Fruit fly (Drosophila melanogaster): Measurements from ENCODE around the gene Top2.

The Top2 gene

DNA sequence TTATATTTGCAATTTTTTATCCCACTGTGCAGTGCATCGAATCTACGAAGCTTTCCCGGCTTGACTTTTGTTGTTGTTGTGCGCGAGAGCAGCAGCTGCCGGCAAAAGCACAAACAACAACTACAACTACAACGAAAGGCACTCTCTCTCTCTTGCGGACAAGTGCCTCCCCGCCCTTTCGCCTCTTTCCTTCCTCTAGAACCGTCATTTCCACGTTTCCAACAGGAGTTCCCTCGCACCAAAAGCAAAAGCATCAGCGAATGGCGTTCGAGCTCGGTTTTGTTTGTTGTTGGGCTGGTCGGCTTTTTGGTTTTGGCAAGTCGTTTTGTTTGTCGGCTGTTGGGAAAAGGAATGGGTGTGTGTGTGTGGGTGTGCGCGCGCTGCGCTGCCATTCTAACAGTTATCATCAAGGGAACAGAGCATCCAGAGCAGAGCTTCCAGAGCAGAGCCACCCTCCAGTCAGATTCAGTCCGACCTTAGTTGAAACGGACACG is 10.6 kb upstream of the Top2 start, which contains the start of gene tj:
Gene tj (plus strand): TSS at position 444 of the 494 bp plus-strand sequence.
- TF ChIP-seq CG32532 (GFP tag; IDR thresholded peaks at IDR 0.05) (no peak), row (GFP tag; IDR thresholded peaks at IDR 0.05) (peak; percentile 4; the same call in 1 of the 3 replicates), Camta (GFP tag; optimal IDR thresholded peaks at IDR 0.05) (no peak), vvl (GFP tag; IDR thresholded peaks at IDR 0.05) (no peak), D (optimal IDR thresholded peaks at IDR 0.05) (no peak), D (GFP tag; optimal IDR thresholded peaks at IDR 0.05) (no peak), Six4 (GFP tag; optimal IDR thresholded peaks at IDR 0.05) (no peak), CHES-1-like (GFP tag; optimal IDR thresholded peaks at IDR 0.05) (no peak), Xbp1 (GFP tag; optimal IDR thresholded peaks at IDR 0.05) (no peak), ewg (GFP tag; optimal IDR thresholded peaks at IDR 0.05) (peak; percentile 20), inv (GFP tag; IDR thresholded peaks at IDR 0.05; ENCODE audit: partially characterized antibody) (no peak), CG42726 (GFP tag; IDR thresholded peaks at IDR 0.05; ENCODE audit: partially characterized antibody) (0 out of 2 replicates have a peak, but pooled peaks have one; percentile 19), Pdp1 (GFP tag; optimal IDR thresholded peaks at IDR 0.05) (no peak), BEAF-32 (GFP tag; optimal IDR thresholded peaks at IDR 0.05) (no peak), Adf1 (GFP tag; IDR thresholded peaks at IDR 0.05) (peak; percentile 29; the same call in 1 of the 2 replicates), CG18476 (GFP tag; optimal IDR thresholded peaks at IDR 0.05) (no peak), ttk (GFP tag; IDR thresholded peaks at IDR 0.05) (no peak), chinmo (GFP tag; IDR thresholded peaks at IDR 0.05; ENCODE audit: partially characterized antibody) (0 out of 4 replicates have a peak, but pooled peaks have one; percentile 38), MESR4 (GFP tag; optimal IDR thresholded peaks at IDR 0.05) (no peak), NfI (GFP tag; optimal IDR thresholded peaks at IDR 0.05) (no peak), CG4360 (GFP tag; IDR thresholded peaks at IDR 0.05) (peak; percentile 71), Abd-B (GFP tag; optimal IDR thresholded peaks at IDR 0.05) (no peak), Deaf1 (tag; optimal IDR thresholded peaks at IDR 0.05) (peak; percentile 93), Eip74EF (GFP tag; optimal IDR thresholded peaks at IDR 0.05) (no peak), CG17361 (GFP tag; IDR thresholded peaks at IDR 0.05) (no peak), Nf-YC (tag; optimal IDR thresholded peaks at IDR 0.05) (peak; percentile 96), CG15011 (GFP tag; optimal IDR thresholded peaks at IDR 0.05) (no peak), disco-r (GFP tag; optimal IDR thresholded peaks at IDR 0.05) (no peak), cg (GFP tag; optimal IDR thresholded peaks at IDR 0.05) (peak; percentile 53), Aef1 (GFP tag; IDR thresholded peaks at IDR 0.05) (peak; percentile 43), CG15269 (tag; optimal IDR thresholded peaks at IDR 0.05) (no peak), CG8281 (tag; optimal IDR thresholded peaks at IDR 0.05) (no peak), Rfx (GFP tag; IDR thresholded peaks at IDR 0.05) (0 out of 2 replicates have a peak, but pooled peaks have one; percentile 11), Ets65A (GFP tag) (peak; percentile 66), Lhr (GFP tag; optimal IDR thresholded peaks at IDR 0.05) (no peak), abd-A (tag; optimal IDR thresholded peaks at IDR 0.05) (peak; percentile 42), Trl (optimal IDR thresholded peaks at IDR 0.05) (peak; percentile 9 to 46), Trl (GFP tag; optimal IDR thresholded peaks at IDR 0.05) (no peak), crol (GFP tag; IDR thresholded peaks at IDR 0.05) (peak; percentile 59), Myb (GFP tag; optimal IDR thresholded peaks at IDR 0.05) (no peak), Nf-YB (GFP tag; optimal IDR thresholded peaks at IDR 0.05) (peak; percentile 92), prd (optimal IDR thresholded peaks at IDR 0.05) (no peak), prd (GFP tag; IDR thresholded peaks at IDR 0.05) (0 out of 3 replicates have a peak, but pooled peaks have one; percentile 0)

All from whole organism, embryonic.